Worm (Caenorhabditis elegans): ENCODE results near the gene drd-10.
A peak's percentile ranks its signal among the peaks of the same experiment; 100 is the strongest.

Gene drd-10

DNA sequence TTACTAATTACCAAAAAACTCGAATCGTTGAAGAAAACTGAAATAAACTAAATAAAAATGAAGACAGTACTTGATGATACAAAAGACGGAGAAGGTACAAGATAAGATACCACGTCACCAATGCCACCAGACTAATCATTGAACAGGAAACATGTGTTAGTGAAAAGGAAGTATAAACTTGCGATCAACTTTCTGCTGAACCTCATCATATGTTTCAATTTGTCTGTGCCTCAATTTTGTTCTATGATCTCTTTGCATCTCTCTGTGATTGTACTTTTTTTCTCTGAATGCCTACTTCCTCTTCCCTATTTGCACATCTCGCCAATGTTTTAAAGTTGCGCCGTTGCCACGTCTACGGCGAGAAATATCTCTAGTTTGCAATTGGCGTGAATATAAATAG, 13.4 kb upstream of the drd-10 start (continued):
- peak; percentile 41 for TF ChIP-seq nhr-6 (tag; optimal IDR thresholded peaks at IDR 0.05)
- no peak for TF ChIP-seq unc-130 (GFP tag; optimal IDR thresholded peaks at IDR 0.05)
- TF ChIP-seq zfp-2 (tag; optimal IDR thresholded peaks at IDR 0.05) = no peak
- TF ChIP-seq Y5F2A.4 (GFP tag; optimal IDR thresholded peaks at IDR 0.05) = no peak
- no peak for TF ChIP-seq F37D6.2 (tag; optimal IDR thresholded peaks at IDR 0.05)
- peak in 1 of 2 experiments; percentile 66 for TF ChIP-seq mdl-1 (tag; optimal IDR thresholded peaks at IDR 0.05)
- TF ChIP-seq hlh-11 (tag; optimal IDR thresholded peaks at IDR 0.05) = peak; percentile 58
- no peak for TF ChIP-seq ceh-62 (tag; optimal IDR thresholded peaks at IDR 0.05)
- no peak for TF ChIP-seq ces-1 (GFP tag; optimal IDR thresholded peaks at IDR 0.05)
- TF ChIP-seq ceh-20 (GFP tag; IDR thresholded peaks at IDR 0.05) = no peak
- TF ChIP-seq nhr-10 (tag; optimal IDR thresholded peaks at IDR 0.05) = peak; percentile 80
- TF ChIP-seq mep-1 (tag; optimal IDR thresholded peaks at IDR 0.05) = peak; percentile 14
- TF ChIP-seq mdt-29 (GFP tag; IDR thresholded peaks at IDR 0.05) = no peak
- TF ChIP-seq nhr-48 (tag; optimal IDR thresholded peaks at IDR 0.05) = peak; percentile 73

DNA sequence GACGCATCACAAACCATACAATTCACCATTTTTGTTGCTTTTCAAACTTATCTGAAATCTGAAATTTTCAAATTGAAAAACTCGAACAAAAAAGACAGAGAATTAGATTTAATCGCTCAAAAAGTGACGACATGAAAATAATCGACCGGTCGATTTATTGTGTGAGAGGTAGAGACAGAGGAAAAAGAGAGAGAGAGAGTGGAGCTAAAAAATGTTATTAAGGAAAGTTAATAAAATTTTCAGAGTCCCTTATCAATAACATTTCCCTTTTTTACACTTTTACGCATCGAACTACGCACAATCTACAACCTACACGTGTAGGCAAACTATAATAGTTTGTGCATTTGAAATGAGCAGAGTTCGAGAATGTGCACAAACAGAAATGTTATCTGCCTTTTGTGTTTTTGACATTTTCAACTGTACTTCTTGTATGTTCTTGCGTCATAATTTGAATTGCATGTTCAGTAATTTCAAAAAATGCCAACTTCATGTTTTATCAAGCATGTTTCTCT, 10.3 kb upstream of the drd-10 start, which contains the start of gene nhr-107:
nhr-107 (minus strand) TSS at position 51 of the 512 bp plus-strand sequence.
- TF ChIP-seq php-3 (GFP tag; IDR thresholded peaks at IDR 0.05) = peak; percentile 18; the same call in 1 of the 2 replicates
- no peak for TF ChIP-seq nhr-25 (tag; optimal IDR thresholded peaks at IDR 0.05; ENCODE audit: borderline replicate concordance, insufficient read depth)
- TF ChIP-seq hif-1 (tag; optimal IDR thresholded peaks at IDR 0.05) = no peak
- no peak for TF ChIP-seq snpc-1.2 (GFP tag; IDR thresholded peaks at IDR 0.05)
- no peak for TF ChIP-seq lin-39 (tag; optimal IDR thresholded peaks at IDR 0.05)
- TF ChIP-seq ztf-11 (tag; optimal IDR thresholded peaks at IDR 0.05) = no peak
- TF ChIP-seq zag-1 (tag; optimal IDR thresholded peaks at IDR 0.05) = no peak
- no peak for TF ChIP-seq egl-43 (GFP tag; IDR thresholded peaks at IDR 0.05)
- TF ChIP-seq ceh-28 (tag; optimal IDR thresholded peaks at IDR 0.05) = no peak
- no peak for TF ChIP-seq ceh-44 (GFP tag; IDR thresholded peaks at IDR 0.05)
- no peak for TF ChIP-seq ceh-62 (tag; optimal IDR thresholded peaks at IDR 0.05)
- no peak for TF ChIP-seq pha-4 (GFP tag; IDR thresholded peaks at IDR 0.05)
- no peak for TF ChIP-seq pha-4 (tag; optimal IDR thresholded peaks at IDR 0.05)
- TF ChIP-seq R02D3.7 (tag; optimal IDR thresholded peaks at IDR 0.05) = no peak
- no peak for TF ChIP-seq ceh-32 (tag; optimal IDR thresholded peaks at IDR 0.05; ENCODE audit: poor library complexity)
- TF ChIP-seq T20F7.1 (GFP tag; optimal IDR thresholded peaks at IDR 0.05) = no peak
- TF ChIP-seq nhr-77 (tag; optimal IDR thresholded peaks at IDR 0.05) = no peak
- no peak for TF ChIP-seq madf-9 (GFP tag; conservative IDR thresholded peaks at IDR 0.05)
- TF ChIP-seq sdz-12 (GFP tag; optimal IDR thresholded peaks at IDR 0.05) = no peak
- no peak for TF ChIP-seq tra-1 (GFP tag; IDR thresholded peaks at IDR 0.05)
- no peak for TF ChIP-seq nhr-76 (tag; optimal IDR thresholded peaks at IDR 0.05)
- no peak for TF ChIP-seq mes-2 (tag; optimal IDR thresholded peaks at IDR 0.05; ENCODE audit: poor library complexity, severe bottlenecking)
- TF ChIP-seq ctbp-1 (GFP tag; IDR thresholded peaks at IDR 0.05) = no peak
- TF ChIP-seq nhr-28 (tag; optimal IDR thresholded peaks at IDR 0.05) = peak; percentile 96
- TF ChIP-seq dpl-1 (GFP tag; optimal IDR thresholded peaks at IDR 0.05) = no peak
- TF ChIP-seq Y105C5A.15 (GFP tag; IDR thresholded peaks at IDR 0.05) = no peak
- TF ChIP-seq daf-16 (GFP tag; optimal IDR thresholded peaks at IDR 0.05) = no peak
- TF ChIP-seq daf-16 (tag; optimal IDR thresholded peaks at IDR 0.05) = peak; percentile 78
- TF ChIP-seq mep-1 (tag; optimal IDR thresholded peaks at IDR 0.05) = no peak
- TF ChIP-seq lsy-2 (tag; optimal IDR thresholded peaks at IDR 0.05) = peak in 1 of 2 experiments; percentile 19
- TF ChIP-seq lin-29 (GFP tag; IDR thresholded peaks at IDR 0.05) = no peak
- no peak for TF ChIP-seq attf-4 (tag; optimal IDR thresholded peaks at IDR 0.05)
- no peak for TF ChIP-seq unc-130 (GFP tag; optimal IDR thresholded peaks at IDR 0.05)
- TF ChIP-seq skn-1 (tag; optimal IDR thresholded peaks at IDR 0.05) = no peak
- TF ChIP-seq set-16 (GFP tag; IDR thresholded peaks at IDR 0.05) = no peak
- TF ChIP-seq daf-8 (GFP tag; IDR thresholded peaks at IDR 0.05) = no peak
- TF ChIP-seq nhr-41 (GFP tag; IDR thresholded peaks at IDR 0.05) = no peak
- TF ChIP-seq ztf-7 (tag; optimal IDR thresholded peaks at IDR 0.05) = no peak
- no peak for TF ChIP-seq nhr-48 (tag; optimal IDR thresholded peaks at IDR 0.05)
- peak; percentile 13 for TF ChIP-seq dmd-6 (GFP tag; IDR thresholded peaks at IDR 0.05)
- TF ChIP-seq saeg-2 (GFP tag; IDR thresholded peaks at IDR 0.05) = no peak
